Worm (Caenorhabditis elegans) whole organism, L3 larva: ENCODE results near the gene oac-49.
A peak's percentile ranks its signal among the peaks of the same experiment; 100 is the strongest.

ENCODE experiments used
- R02D3.7 ChIP-seq: fragments of 150-350 bp; optimal IDR thresholded peaks from 2 replicates; lab custom pipeline; 2014; ENCODE audit warnings: missing biosample characterization, missing genetic modification characterization
- ZK546.5 ChIP-seq: sonication (generic microtip); optimal IDR thresholded peaks from 2 replicates; lab custom pipeline; 2017; ENCODE audit warnings: missing biosample characterization, missing genetic modification characterization
- ama-1 ChIP-seq: fragments of 150-350 bp; optimal IDR thresholded peaks from 2 replicates; lab custom pipeline; 2018
- ceh-28 ChIP-seq: fragments of 150-350 bp; optimal IDR thresholded peaks from 2 replicates; lab custom pipeline; 2014; ENCODE audit warnings: missing biosample characterization, missing genetic modification reagents, missing genetic modification characterization
- ceh-9 ChIP-seq: sonication (generic microtip); optimal IDR thresholded peaks from 2 replicates; lab custom pipeline; 2018; ENCODE audit warnings: missing biosample characterization, missing genetic modification characterization
- egl-27 ChIP-seq: sonication (generic microtip); optimal IDR thresholded peaks from 4 replicates; lab custom pipeline; 2017; ENCODE audit warnings: missing biosample characterization, missing genetic modification reagents, missing genetic modification characterization
- egl-5 ChIP-seq: fragments of 150-350 bp; optimal IDR thresholded peaks from 2 replicates; lab custom pipeline; 2017; ENCODE audit warnings: missing biosample characterization, missing genetic modification reagents, missing genetic modification characterization, inconsistent platforms
- elt-1 ChIP-seq: fragments of 150-350 bp; optimal IDR thresholded peaks from 2 replicates; lab custom pipeline; 2014; ENCODE audit warnings: missing biosample characterization, missing genetic modification characterization
- elt-2 ChIP-seq: sonication (generic microtip); optimal IDR thresholded peaks from 2 replicates; lab custom pipeline; 2016; ENCODE audit warnings: missing genetic modification reagents, mild to moderate bottlenecking, missing genetic modification characterization, missing compliant biosample characterization
- fkh-10 ChIP-seq: sonication (generic microtip); optimal IDR thresholded peaks from 2 replicates; lab custom pipeline; 2017; ENCODE audit warnings: missing biosample characterization, missing genetic modification reagents, missing genetic modification characterization
- fkh-2 ChIP-seq: fragments of 150-350 bp; optimal IDR thresholded peaks from 2 replicates; lab custom pipeline; 2014; ENCODE audit warnings: missing biosample characterization, missing genetic modification reagents, missing genetic modification characterization
- fos-1 ChIP-seq: fragments of 150-350 bp; optimal IDR thresholded peaks from 2 replicates; lab custom pipeline; 2014; ENCODE audit warnings: missing biosample characterization, missing genetic modification characterization
- hmg-11 ChIP-seq: sonication (generic microtip); optimal IDR thresholded peaks from 2 replicates; lab custom pipeline; 2016; ENCODE audit warnings: missing genetic modification characterization, missing compliant biosample characterization
- jun-1 ChIP-seq: fragments of 150-350 bp; optimal IDR thresholded peaks from 2 replicates; lab custom pipeline; 2014; ENCODE audit warnings: missing biosample characterization, missing genetic modification reagents, missing genetic modification characterization
- lin-39 ChIP-seq: fragments of 150-350 bp; optimal IDR thresholded peaks from 2 replicates; lab custom pipeline; 2018; ENCODE audit warnings: missing biosample characterization, missing genetic modification reagents, missing genetic modification characterization
- lsy-12 ChIP-seq: sonication (generic microtip); optimal IDR thresholded peaks from 2 replicates; lab custom pipeline; 2016; ENCODE audit warnings: mild to moderate bottlenecking, missing genetic modification characterization, missing compliant biosample characterization
- nfya-1 ChIP-seq: sonication (generic microtip); optimal IDR thresholded peaks from 2 replicates; lab custom pipeline; 2017; ENCODE audit warnings: missing genetic modification characterization, mild to moderate bottlenecking, missing compliant biosample characterization, antibody characterized with exemption, moderate library complexity; ENCODE audit not compliant: insufficient read depth
- nhr-11 ChIP-seq: fragments of 150-350 bp; optimal IDR thresholded peaks from 2 replicates; lab custom pipeline; 2014; ENCODE audit warnings: missing biosample characterization, missing genetic modification characterization
- nhr-12 ChIP-seq: fragments of 150-350 bp; optimal IDR thresholded peaks from 2 replicates; lab custom pipeline; 2014; ENCODE audit warnings: missing biosample characterization, missing genetic modification characterization
- nhr-23 ChIP-seq: fragments of 150-350 bp; optimal IDR thresholded peaks from 2 replicates; lab custom pipeline; 2014; ENCODE audit warnings: missing biosample characterization, missing genetic modification reagents, missing genetic modification characterization
- nhr-237 ChIP-seq: fragments of 150-350 bp; optimal IDR thresholded peaks from 2 replicates; lab custom pipeline; 2014; ENCODE audit warnings: missing biosample characterization, missing genetic modification characterization
- nhr-25 ChIP-seq: sonication (generic microtip); optimal IDR thresholded peaks from 2 replicates; lab custom pipeline; 2017; ENCODE audit warnings: missing biosample characterization, missing genetic modification characterization
- nhr-67 ChIP-seq: fragments of 150-350 bp; optimal IDR thresholded peaks from 2 replicates; lab custom pipeline; 2014; ENCODE audit warnings: missing biosample characterization, missing genetic modification characterization
- nhr-76 ChIP-seq: fragments of 150-350 bp; sonication (generic microtip); optimal IDR thresholded peaks from 5 replicates; lab custom pipeline; 2014; ENCODE audit warnings: missing biosample characterization, missing genetic modification characterization
- pha-4 ChIP-seq: fragments of 150-350 bp; optimal IDR thresholded peaks from 2 replicates; lab custom pipeline; 2014; ENCODE audit warnings: missing biosample characterization, missing genetic modification reagents, missing genetic modification characterization
- pqm-1 ChIP-seq: fragments of 150-350 bp; optimal IDR thresholded peaks from 2 replicates; lab custom pipeline; 2017; ENCODE audit warnings: missing biosample characterization, missing genetic modification characterization, inconsistent platforms
- skn-1 ChIP-seq: fragments of 150-350 bp; optimal IDR thresholded peaks from 2 replicates; lab custom pipeline; 2014; ENCODE audit warnings: missing biosample characterization, missing genetic modification characterization
- snpc-4 ChIP-seq: fragments of 150-350 bp; optimal IDR thresholded peaks from 2 replicates; lab custom pipeline; 2014; ENCODE audit warnings: missing biosample characterization, missing genetic modification characterization
- unc-39 ChIP-seq: sonication (generic microtip); optimal IDR thresholded peaks from 4 replicates; lab custom pipeline; 2017; ENCODE audit warnings: missing biosample characterization, missing genetic modification characterization
- unc-62 ChIP-seq: fragments of 150-350 bp; sonication (generic microtip); optimal IDR thresholded peaks from 4 replicates; lab custom pipeline; 2014; ENCODE audit warnings: missing biosample characterization, missing genetic modification reagents, missing genetic modification characterization
- ztf-11 ChIP-seq: fragments of 150-350 bp; optimal IDR thresholded peaks from 2 replicates; lab custom pipeline; 2014; ENCODE audit warnings: missing biosample characterization, missing genetic modification characterization
- ztf-4 ChIP-seq: fragments of 150-350 bp; optimal IDR thresholded peaks from 2 replicates; lab custom pipeline; 2014; ENCODE audit warnings: missing biosample characterization, missing genetic modification characterization

oac-49 gene

DNA sequence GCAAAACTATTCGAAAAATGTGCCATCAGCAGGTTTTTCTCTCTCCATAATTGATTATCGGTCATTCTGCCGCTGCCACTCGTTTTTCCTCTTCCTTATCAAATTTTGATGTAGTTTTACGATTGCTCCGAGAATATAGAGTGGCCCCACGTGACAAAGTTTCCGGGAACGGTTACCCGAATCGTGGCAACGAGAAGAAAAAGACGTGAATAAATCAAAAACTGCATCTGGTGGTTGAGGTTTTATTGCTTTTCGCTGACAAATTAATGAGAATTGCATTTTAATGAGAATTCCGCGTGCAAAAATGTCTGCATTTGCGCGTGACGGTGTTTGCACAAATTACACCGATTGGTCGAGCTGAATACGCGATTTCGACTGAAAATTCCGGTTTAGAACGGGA, 12.3 kb upstream of the oac-49 start:
- peak; percentile 96 for TF ChIP-seq elt-2 (tag; lab: Kevin White, UChicago)
- TF ChIP-seq nhr-67 (tag; lab: Kevin White, UChicago) = no peak
- TF ChIP-seq jun-1 (tag; lab: Kevin White, UChicago) = peak; percentile 50
- peak; percentile 93 for TF ChIP-seq pqm-1 (tag; lab: Kevin White, UChicago)
- peak; percentile 11 for TF ChIP-seq nfya-1
- no peak for TF ChIP-seq ceh-28 (tag; lab: Kevin White, UChicago)
- TF ChIP-seq, all 47 proteins: peak for 4

DNA sequence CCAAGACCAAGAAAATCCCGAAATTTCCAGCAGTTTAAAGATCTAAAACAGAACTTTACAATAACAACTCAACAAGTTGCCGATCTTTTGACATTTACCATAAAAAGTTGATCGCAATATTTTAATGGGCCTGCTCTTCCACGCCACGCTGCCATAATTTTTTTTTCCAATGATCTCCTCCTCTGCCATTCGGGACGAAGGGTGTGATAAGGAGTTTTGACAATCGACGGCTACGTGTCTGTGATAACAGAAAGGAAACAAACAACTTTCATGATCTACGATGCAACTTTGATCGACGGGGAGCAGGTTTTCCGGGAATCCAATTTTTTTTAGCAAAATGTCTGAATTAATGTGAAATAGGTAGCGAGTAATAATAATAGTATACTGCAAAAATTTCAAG, 10.9 kb upstream of the oac-49 start:
- TF ChIP-seq nhr-12 (tag; lab: Kevin White, UChicago) = no peak
- peak; percentile 92 for TF ChIP-seq elt-2 (tag; lab: Kevin White, UChicago)
- TF ChIP-seq ceh-9 (tag; lab: Kevin White, UChicago) = no peak
- TF ChIP-seq ztf-4 (tag; lab: Kevin White, UChicago) = no peak
- TF ChIP-seq pha-4 (tag; lab: Kevin White, UChicago) = peak; percentile 1
- TF ChIP-seq pqm-1 (tag; lab: Kevin White, UChicago) = peak; percentile 71
- no peak for TF ChIP-seq nhr-237 (tag; lab: Kevin White, UChicago)
- TF ChIP-seq, all 47 proteins: peak for 3

DNA sequence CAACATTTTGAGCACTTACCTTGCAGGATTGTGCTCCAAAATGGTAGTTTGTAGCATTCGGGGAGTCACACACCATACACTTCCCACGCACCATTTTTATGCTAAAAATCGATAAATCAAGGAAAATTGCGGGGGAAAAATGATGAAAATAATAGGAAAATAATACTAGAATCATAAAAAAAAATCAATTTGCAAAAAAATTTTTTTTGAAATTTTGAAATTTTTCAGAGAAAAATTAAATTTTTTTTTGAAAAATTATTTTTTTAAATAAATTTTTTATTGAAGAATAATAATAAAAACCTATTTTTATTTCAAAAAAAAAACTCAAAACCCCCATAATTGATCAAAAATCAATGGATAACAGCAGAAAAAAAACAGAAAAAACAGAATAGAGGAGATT, 6.0 kb upstream of the oac-49 start, which contains the start of gene nhr-79:
Gene nhr-79 (minus strand): TSS at position 101 of the 400 bp plus-strand sequence.
- TF ChIP-seq jun-1 (tag; lab: Kevin White, UChicago) = no peak
- TF ChIP-seq R02D3.7 = no peak
- TF ChIP-seq egl-5 = no peak
- TF ChIP-seq lin-39 (tag; lab: Kevin White, UChicago) = no peak
- no peak for TF ChIP-seq unc-62
- no peak for TF ChIP-seq fkh-2 (tag; lab: Kevin White, UChicago)
- TF ChIP-seq nhr-67 (tag; lab: Kevin White, UChicago) = no peak
- no peak for TF ChIP-seq nhr-12 (tag; lab: Kevin White, UChicago)
- TF ChIP-seq hmg-11 (tag; lab: Kevin White, UChicago) = no peak
- no peak for TF ChIP-seq elt-2 (tag; lab: Kevin White, UChicago)
- TF ChIP-seq ztf-11 (tag; lab: Kevin White, UChicago) = no peak
- no peak for TF ChIP-seq skn-1 (tag; lab: Kevin White, UChicago)
- no peak for TF ChIP-seq nhr-11 (tag; lab: Kevin White, UChicago)
- TF ChIP-seq egl-27 (tag; lab: Kevin White, UChicago) = no peak
- no peak for TF ChIP-seq fkh-10 (GFP tag; lab: Kevin White, UChicago)
- TF ChIP-seq lsy-12 (tag; lab: Kevin White, UChicago) = no peak
- no peak for TF ChIP-seq nhr-25 (tag; lab: Kevin White, UChicago)
- TF ChIP-seq ama-1 (lab: Kevin White, UChicago) = no peak
- no peak for TF ChIP-seq snpc-4

DNA sequence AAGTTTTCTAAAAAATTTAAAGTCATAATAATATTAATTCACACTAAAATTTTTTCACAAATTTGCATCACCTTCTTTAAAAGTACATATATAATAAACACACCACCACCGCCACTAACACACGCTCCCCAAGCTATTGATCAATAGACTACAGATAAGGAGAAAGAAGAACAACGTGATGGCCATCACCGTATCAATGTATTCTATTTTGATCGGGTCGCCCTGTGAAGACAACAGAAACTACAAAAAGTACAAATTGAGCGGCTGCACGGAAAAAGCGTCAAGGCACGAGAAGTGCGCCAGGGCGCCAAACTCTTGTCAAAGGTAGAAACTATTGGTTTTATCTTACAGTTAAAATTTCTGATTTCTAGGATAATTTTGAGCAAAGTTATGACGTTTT, 5.4 kb upstream of the oac-49 start:
- TF ChIP-seq elt-2 (tag; lab: Kevin White, UChicago) = peak; percentile 90
- TF ChIP-seq nhr-23 (tag; lab: Kevin White, UChicago) = peak; percentile 0
- no peak for TF ChIP-seq elt-1 (tag; lab: Kevin White, UChicago)
- TF ChIP-seq pqm-1 (tag; lab: Kevin White, UChicago) = peak; percentile 86
- peak; percentile 97 for TF ChIP-seq nhr-76 (tag; lab: Kevin White, UChicago)
- peak; percentile 54 for TF ChIP-seq pha-4 (tag; lab: Kevin White, UChicago)
- no peak for TF ChIP-seq nhr-25 (tag; lab: Kevin White, UChicago)
- no peak for TF ChIP-seq nfya-1
- TF ChIP-seq fkh-2 (tag; lab: Kevin White, UChicago) = no peak
- TF ChIP-seq jun-1 (tag; lab: Kevin White, UChicago) = peak; percentile 18

DNA sequence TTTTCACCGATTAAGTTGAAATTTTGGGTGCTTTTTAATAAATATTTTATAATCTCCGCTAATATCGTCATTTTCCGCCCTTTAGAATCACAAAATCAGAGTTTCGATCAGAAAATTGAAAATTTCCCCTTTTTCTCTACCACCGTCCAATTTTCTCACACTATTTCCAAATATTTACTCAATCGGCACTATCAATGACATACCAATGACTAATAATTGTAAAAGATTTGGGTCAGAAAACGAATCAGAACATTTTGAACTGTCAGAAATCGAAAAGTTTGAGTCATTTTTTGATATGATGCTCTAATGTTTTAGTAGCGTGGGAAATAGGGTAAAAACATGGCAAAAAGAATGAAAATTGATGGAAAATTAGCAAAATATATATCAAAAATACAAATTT, 671 bp upstream of the oac-49 start, which contains the start of gene srr-2:
Gene srr-2 (minus strand): TSS at position 73 of the 400 bp plus-strand sequence.
- TF ChIP-seq egl-27 (tag; lab: Kevin White, UChicago) (no peak), fos-1 (tag; lab: Kevin White, UChicago) (no peak), snpc-4 (no peak), elt-2 (tag; lab: Kevin White, UChicago) (peak; percentile 59), jun-1 (tag; lab: Kevin White, UChicago) (no peak), pha-4 (tag; lab: Kevin White, UChicago) (peak; percentile 47), pqm-1 (tag; lab: Kevin White, UChicago) (peak; percentile 56), lin-39 (tag; lab: Kevin White, UChicago) (no peak), unc-39 (tag; lab: Kevin White, UChicago) (no peak), ZK546.5 (tag; lab: Kevin White, UChicago) (no peak), fkh-10 (GFP tag; lab: Kevin White, UChicago) (no peak), nhr-76 (tag; lab: Kevin White, UChicago) (no peak)
- TF ChIP-seq, all 47 proteins: peak for 3
